Worm (Caenorhabditis elegans): ENCODE measurements around the gene F43C11.2.

F43C11.2 gene

ce11 chrII:2399810-2400209 lies 45.2 kb downstream of the F43C11.2 start:
- TF ChIP-seq elt-3 (tag; optimal IDR thresholded peaks at IDR 0.05) (peak; percentile 14 to 96 (median 93)), nhr-43 (tag; optimal IDR thresholded peaks at IDR 0.05; ENCODE audit: poor library complexity, severe bottlenecking) (peak; percentile 86), R02D3.7 (tag; optimal IDR thresholded peaks at IDR 0.05) (no peak)

DNA sequence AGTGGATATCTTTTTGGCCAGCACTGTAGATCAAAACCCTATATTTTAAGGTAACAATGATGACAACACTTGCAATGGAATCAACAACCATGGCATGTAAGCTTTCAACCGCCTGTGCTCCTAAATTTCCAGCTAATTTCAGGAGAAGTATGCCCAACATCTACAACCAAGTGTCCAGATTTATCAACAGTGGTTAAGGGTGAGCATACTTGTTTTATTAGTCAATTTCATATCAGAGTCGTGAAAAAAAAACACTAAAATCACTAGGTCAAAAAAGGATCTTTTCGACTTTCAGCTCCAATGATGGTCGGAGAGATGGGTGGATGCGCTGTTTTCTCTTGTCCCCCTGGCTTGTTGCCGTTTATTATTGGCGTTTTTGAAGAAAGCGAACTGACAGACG lies 49.4 kb downstream of the F43C11.2 start, which contains the start of gene F16G10.1:
Gene F16G10.1 (plus strand): TSS at position 301 of the 400 bp plus-strand sequence.
- TF ChIP-seq nhr-11 (tag; optimal IDR thresholded peaks at IDR 0.05) = no peak
- TF ChIP-seq elt-2 (tag; optimal IDR thresholded peaks at IDR 0.05) = no peak
- TF ChIP-seq nhr-67 (tag; optimal IDR thresholded peaks at IDR 0.05) = no peak
- no peak for TF ChIP-seq nhr-76 (tag; optimal IDR thresholded peaks at IDR 0.05)
- TF ChIP-seq nhr-12 (tag; optimal IDR thresholded peaks at IDR 0.05) = no peak
- TF ChIP-seq nhr-23 (tag; optimal IDR thresholded peaks at IDR 0.05) = no peak
- no peak for TF ChIP-seq snpc-4 (tag; optimal IDR thresholded peaks at IDR 0.05)
- no peak for TF ChIP-seq lin-39 (tag; optimal IDR thresholded peaks at IDR 0.05)
- TF ChIP-seq elt-3 (tag; optimal IDR thresholded peaks at IDR 0.05) = no peak
- no peak for TF ChIP-seq aly-2 (tag; optimal IDR thresholded peaks at IDR 0.05)
- TF ChIP-seq nhr-237 (tag; optimal IDR thresholded peaks at IDR 0.05) = no peak
- TF ChIP-seq ZK546.5 (tag; optimal IDR thresholded peaks at IDR 0.05) = no peak
- TF ChIP-seq fos-1 (tag; optimal IDR thresholded peaks at IDR 0.05) = no peak
- TF ChIP-seq ceh-9 (tag; optimal IDR thresholded peaks at IDR 0.05) = no peak
- TF ChIP-seq ztf-4 (tag; optimal IDR thresholded peaks at IDR 0.05) = no peak
- TF ChIP-seq sea-2 (GFP tag; optimal IDR thresholded peaks at IDR 0.05) = no peak
- TF ChIP-seq mdl-1 (tag; optimal IDR thresholded peaks at IDR 0.05) = no peak
